Worm (Caenorhabditis elegans) whole organism, young adult: ENCODE measurements around the gene C27H6.8.

Experiments
- Y95B8A.8 ChIP-seq: fragments of 200-800 bp; sonication (Bioruptor generic); IDR thresholded peaks from 2 replicates; pipeline ENCODE4 v1.3.6; 2022; ENCODE audit warnings: missing genetic modification reagents, missing genetic modification characterization, missing compliant biosample characterization
- cebp-2 ChIP-seq: fragments of 200-800 bp; sonication (Bioruptor generic); IDR thresholded peaks from 2 replicates; pipeline ENCODE4 v1.3.6; 2022; ENCODE audit warnings: missing genetic modification characterization, missing compliant biosample characterization
- ceh-79 ChIP-seq: sonication (generic microtip); optimal IDR thresholded peaks from 2 replicates; lab custom pipeline; 2017; ENCODE audit warnings: mild to moderate bottlenecking, missing genetic modification characterization, missing compliant biosample characterization
- ets-4 ChIP-seq: fragments of 200-800 bp; sonication (Bioruptor generic); optimal IDR thresholded peaks from 2 replicates; lab custom pipeline; 2018; ENCODE audit warnings: mild to moderate bottlenecking, missing genetic modification characterization, missing compliant biosample characterization
- lin-54 ChIP-seq: fragments of 200-800 bp; sonication (Bioruptor generic); optimal IDR thresholded peaks from 2 replicates; lab custom pipeline; 2018; ENCODE audit warnings: mild to moderate bottlenecking, missing genetic modification characterization, missing compliant biosample characterization
- mel-28 ChIP-seq: sonication (generic microtip); optimal IDR thresholded peaks from 2 replicates; lab custom pipeline; 2016; ENCODE audit warnings: borderline replicate concordance, mild to moderate bottlenecking, missing genetic modification characterization, missing compliant biosample characterization
- nfyb-1 ChIP-seq: fragments of 200-800 bp; sonication (Bioruptor generic); IDR thresholded peaks from 2 replicates; pipeline ENCODE4 v1.3.6; 2022; ENCODE audit warnings: missing genetic modification reagents, missing genetic modification characterization, missing compliant biosample characterization
- pbrm-1 ChIP-seq: fragments of 200-800 bp; sonication (Bioruptor generic); IDR thresholded peaks from 2 replicates; pipeline ENCODE4 v1.3.6; 2022; ENCODE audit warnings: missing genetic modification reagents, missing genetic modification characterization, missing compliant biosample characterization
- pha-4 ChIP-seq: fragments of 150-350 bp; sonication (generic microtip); optimal IDR thresholded peaks from 2 replicates; lab custom pipeline; 2014; ENCODE audit warnings: missing biosample characterization, missing genetic modification reagents, missing genetic modification characterization
- tlf-1 ChIP-seq: fragments of 200-800 bp; sonication (Bioruptor generic); optimal IDR thresholded peaks from 2 replicates; lab custom pipeline; 2018; ENCODE audit warnings: mild to moderate bottlenecking, missing genetic modification characterization, missing compliant biosample characterization

ce11 chrV:9985227-9985864 lies 2.2 kb downstream of the C27H6.8 start:
- TF ChIP-seq pha-4 (tag; lab: Kevin White, UChicago), result no peak
- no peak for TF ChIP-seq lin-54 (GFP tag; lab: Kevin White, UChicago)
- TF ChIP-seq tlf-1, result no peak
- TF ChIP-seq ets-4 (GFP tag; lab: Kevin White, UChicago), result no peak
- no peak for TF ChIP-seq Y95B8A.8 (GFP tag; lab: Robert Waterston, UW)
- TF ChIP-seq mel-28 (tag; lab: Kevin White, UChicago), result no peak
- no peak for TF ChIP-seq pbrm-1 (GFP tag; lab: Robert Waterston, UW)
- no peak for TF ChIP-seq cebp-2
- no peak for TF ChIP-seq nfyb-1 (GFP tag; lab: Robert Waterston, UW)
- TF ChIP-seq ceh-79 (tag; lab: Kevin White, UChicago), result no peak
